Fruit fly (Drosophila melanogaster): Measurements from ENCODE around the gene MED28.

DNA sequence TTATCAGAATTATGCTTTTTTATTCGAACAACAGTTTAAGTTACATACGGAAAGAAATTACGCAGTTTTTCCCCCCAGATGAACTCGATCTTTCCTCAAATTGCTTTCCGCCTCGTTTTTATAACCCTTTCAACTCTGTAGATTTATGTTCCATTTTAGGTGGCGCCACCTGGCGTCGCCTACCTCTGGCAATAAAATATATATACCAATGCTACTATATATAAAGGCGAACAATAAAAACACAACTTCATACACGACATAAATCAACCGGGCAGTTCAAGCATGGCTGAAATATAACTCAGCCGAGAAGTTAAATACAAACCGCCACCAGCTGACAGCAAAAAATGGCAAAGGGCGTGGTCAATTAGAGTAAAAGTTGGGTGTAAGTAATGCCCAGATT is 49.6 kb upstream of the MED28 start:
- TF ChIP-seq CG6808 (GFP tag; optimal IDR thresholded peaks at IDR 0.05) (no peak), fkh (GFP tag; optimal IDR thresholded peaks at IDR 0.05) (no peak), net (GFP tag; optimal IDR thresholded peaks at IDR 0.05) (no peak), CG6792 (GFP tag; optimal IDR thresholded peaks at IDR 0.05) (no peak), CG11902 (GFP tag; optimal IDR thresholded peaks at IDR 0.05) (no peak), CG4318 (GFP tag; optimal IDR thresholded peaks at IDR 0.05) (no peak), Sox15 (GFP tag; optimal IDR thresholded peaks at IDR 0.05) (no peak), pdm3 (GFP tag; optimal IDR thresholded peaks at IDR 0.05) (no peak), CG6854 (GFP tag; optimal IDR thresholded peaks at IDR 0.05) (no peak), CG16779 (tag; optimal IDR thresholded peaks at IDR 0.05) (no peak), CG10669 (GFP tag; optimal IDR thresholded peaks at IDR 0.05) (no peak), Hr38 (GFP tag; optimal IDR thresholded peaks at IDR 0.05) (no peak), ss (GFP tag; optimal IDR thresholded peaks at IDR 0.05) (no peak)

Measured in whole organism, prepupa.